Fruit fly (Drosophila melanogaster): ENCODE results near the gene Muc14A.

Gene Muc14A

dm6 chrX:16090179-16091144 lies 81.5 kb downstream of the Muc14A start:
- peak; percentile 97 for TF ChIP-seq Hr96 (GFP tag; optimal IDR thresholded peaks at IDR 0.05)
- peak; percentile 93 for TF ChIP-seq toe (GFP tag; optimal IDR thresholded peaks at IDR 0.05)
- TF ChIP-seq cic (GFP tag; optimal IDR thresholded peaks at IDR 0.05): no peak
- TF ChIP-seq Crg-1 (GFP tag; optimal IDR thresholded peaks at IDR 0.05): peak; percentile 89
- peak; percentile 98 for TF ChIP-seq CG7101 (tag; optimal IDR thresholded peaks at IDR 0.05)
- TF ChIP-seq Clk (GFP tag; optimal IDR thresholded peaks at IDR 0.05): peak; percentile 93
- peak; percentile 96 for TF ChIP-seq CG33017 (tag; optimal IDR thresholded peaks at IDR 0.05)
- TF ChIP-seq ovo (GFP tag; optimal IDR thresholded peaks at IDR 0.05): peak; percentile 19
- TF ChIP-seq cnc (optimal IDR thresholded peaks at IDR 0.05): no peak
- TF ChIP-seq CG7045 (GFP tag; optimal IDR thresholded peaks at IDR 0.05): peak; percentile 96
- peak; percentile 73 for TF ChIP-seq tj (GFP tag; optimal IDR thresholded peaks at IDR 0.05)
- peak; percentile 95 for TF ChIP-seq CG5204 (GFP tag; optimal IDR thresholded peaks at IDR 0.05)
- peak; percentile 84 for TF ChIP-seq CG11617 (GFP tag; optimal IDR thresholded peaks at IDR 0.05)
- peak; percentile 95 for TF ChIP-seq kay (GFP tag; ENCODE audit: borderline replicate concordance)
- peak; percentile 96 for TF ChIP-seq bab1 (GFP tag; optimal IDR thresholded peaks at IDR 0.05)
- TF ChIP-seq Mnt (GFP tag; optimal IDR thresholded peaks at IDR 0.05): peak; percentile 87
- TF ChIP-seq CG12768 (GFP tag; optimal IDR thresholded peaks at IDR 0.05): peak; percentile 94
- TF ChIP-seq CG14711 (tag; optimal IDR thresholded peaks at IDR 0.05): peak; percentile 94
- TF ChIP-seq pad (GFP tag; optimal IDR thresholded peaks at IDR 0.05): peak; percentile 86
- peak; percentile 95 for TF ChIP-seq CG1620 (GFP tag; optimal IDR thresholded peaks at IDR 0.05)

DNA sequence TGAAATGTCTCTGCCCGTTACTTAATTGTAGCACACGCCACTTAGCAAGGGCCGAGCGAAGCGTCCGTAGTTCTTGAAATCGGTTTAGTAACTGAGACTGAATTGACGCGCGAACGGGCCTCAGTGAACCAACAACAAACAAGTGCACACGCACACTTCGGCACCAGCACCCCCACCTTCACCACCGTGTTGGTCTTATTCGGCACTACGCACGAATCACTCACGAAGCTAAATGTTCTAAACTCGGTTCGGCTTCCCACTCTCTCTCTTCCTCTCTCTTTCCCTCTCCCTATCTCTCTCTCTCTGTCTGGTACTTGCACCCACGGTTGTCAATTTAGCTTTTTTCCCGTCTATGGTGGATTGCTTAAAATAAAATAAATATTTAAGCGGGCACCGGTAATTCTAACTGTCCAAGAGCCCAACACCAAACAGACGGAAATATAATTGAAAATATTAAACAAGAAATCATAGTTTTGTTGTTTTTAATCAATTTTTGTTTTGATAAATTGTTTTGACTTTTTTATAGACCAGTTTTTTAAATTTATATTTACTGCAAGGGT lies 82.6 kb downstream of the Muc14A start, which contains the start of gene Tob:
TSS of gene Tob (minus strand) at position 65 of the 560 bp plus-strand sequence.
- TF ChIP-seq toe (GFP tag; optimal IDR thresholded peaks at IDR 0.05) (peak; percentile 45), CG5204 (GFP tag; optimal IDR thresholded peaks at IDR 0.05) (peak; percentile 41), Hr96 (GFP tag; optimal IDR thresholded peaks at IDR 0.05) (no peak), CG14711 (tag; optimal IDR thresholded peaks at IDR 0.05) (no peak), Crg-1 (GFP tag; optimal IDR thresholded peaks at IDR 0.05) (peak; percentile 44), Clk (GFP tag; optimal IDR thresholded peaks at IDR 0.05) (no peak), CG1620 (GFP tag; optimal IDR thresholded peaks at IDR 0.05) (no peak), cic (GFP tag; optimal IDR thresholded peaks at IDR 0.05) (peak; percentile 82), CG33017 (tag; optimal IDR thresholded peaks at IDR 0.05) (no peak), CG11617 (GFP tag; optimal IDR thresholded peaks at IDR 0.05) (no peak), tj (GFP tag; optimal IDR thresholded peaks at IDR 0.05) (peak; percentile 48), ovo (GFP tag; optimal IDR thresholded peaks at IDR 0.05) (peak; percentile 72), kay (GFP tag; ENCODE audit: borderline replicate concordance) (peak; percentile 52), Mnt (GFP tag; optimal IDR thresholded peaks at IDR 0.05) (peak; percentile 78), CG12768 (GFP tag; optimal IDR thresholded peaks at IDR 0.05) (peak; percentile 28), cnc (optimal IDR thresholded peaks at IDR 0.05) (no peak), pad (GFP tag; optimal IDR thresholded peaks at IDR 0.05) (peak; percentile 83), CG7101 (tag; optimal IDR thresholded peaks at IDR 0.05) (peak; percentile 55), bab1 (GFP tag; optimal IDR thresholded peaks at IDR 0.05) (peak; percentile 12), CG7045 (GFP tag; optimal IDR thresholded peaks at IDR 0.05) (no peak)

DNA sequence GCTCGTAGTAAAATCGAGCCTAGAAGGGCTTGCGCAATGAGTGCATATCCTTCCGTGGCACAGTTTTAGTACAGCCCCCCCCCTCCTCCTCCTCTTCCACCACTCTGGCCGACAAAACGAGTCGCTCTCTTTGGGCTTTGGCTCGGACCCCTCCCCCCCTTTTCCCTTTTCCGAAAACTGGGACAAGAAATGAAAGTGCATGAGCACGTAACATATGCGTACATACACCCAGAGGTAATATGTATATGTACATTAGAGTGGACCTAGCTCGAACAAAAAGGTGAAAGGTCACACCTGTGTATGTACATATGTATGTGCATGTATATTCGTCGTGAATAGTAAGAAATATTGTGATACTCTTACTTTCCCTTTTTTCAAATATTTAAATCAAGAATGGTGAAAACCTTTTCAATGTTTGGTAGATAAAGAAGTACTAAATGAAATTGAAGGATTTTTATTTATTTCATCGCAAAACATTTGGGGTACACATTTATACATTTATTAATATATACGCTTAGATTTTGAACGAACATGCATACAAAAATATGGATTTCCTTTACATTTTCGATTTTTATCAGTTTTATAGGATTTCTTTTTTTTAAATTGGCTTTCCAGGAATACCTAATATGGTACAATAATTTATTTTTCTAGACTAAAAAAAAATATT lies 83.8 kb downstream of the Muc14A start:
- peak; percentile 21 for TF ChIP-seq Mnt (GFP tag; optimal IDR thresholded peaks at IDR 0.05)
- no peak for TF ChIP-seq Clk (GFP tag; optimal IDR thresholded peaks at IDR 0.05)
- no peak for TF ChIP-seq bab1 (GFP tag; optimal IDR thresholded peaks at IDR 0.05)
- TF ChIP-seq CG7045 (GFP tag; optimal IDR thresholded peaks at IDR 0.05): no peak
- no peak for TF ChIP-seq ovo (GFP tag; optimal IDR thresholded peaks at IDR 0.05)
- TF ChIP-seq cic (GFP tag; optimal IDR thresholded peaks at IDR 0.05): peak; percentile 53
- TF ChIP-seq CG11617 (GFP tag; optimal IDR thresholded peaks at IDR 0.05): peak; percentile 14
- TF ChIP-seq Hr96 (GFP tag; optimal IDR thresholded peaks at IDR 0.05): no peak
- peak; percentile 63 for TF ChIP-seq CG7101 (tag; optimal IDR thresholded peaks at IDR 0.05)
- TF ChIP-seq pad (GFP tag; optimal IDR thresholded peaks at IDR 0.05): peak; percentile 49
- peak; percentile 14 for TF ChIP-seq CG12768 (GFP tag; optimal IDR thresholded peaks at IDR 0.05)

dm6 chrX:16096488-16096887 lies 87.6 kb downstream of the Muc14A start:
- TF ChIP-seq CG7045 (GFP tag; optimal IDR thresholded peaks at IDR 0.05): no peak
- peak; percentile 3 for TF ChIP-seq bab1 (GFP tag; optimal IDR thresholded peaks at IDR 0.05)
- TF ChIP-seq Crg-1 (GFP tag; optimal IDR thresholded peaks at IDR 0.05): peak; percentile 15
- TF ChIP-seq CG12768 (GFP tag; optimal IDR thresholded peaks at IDR 0.05): no peak
- peak; percentile 45 for TF ChIP-seq CG1620 (GFP tag; optimal IDR thresholded peaks at IDR 0.05)
- TF ChIP-seq pad (GFP tag; optimal IDR thresholded peaks at IDR 0.05): peak; percentile 16
- peak; percentile 9 for TF ChIP-seq Mnt (GFP tag; optimal IDR thresholded peaks at IDR 0.05)
- no peak for TF ChIP-seq cic (GFP tag; optimal IDR thresholded peaks at IDR 0.05)
- TF ChIP-seq CG7101 (tag; optimal IDR thresholded peaks at IDR 0.05): peak; percentile 59

DNA sequence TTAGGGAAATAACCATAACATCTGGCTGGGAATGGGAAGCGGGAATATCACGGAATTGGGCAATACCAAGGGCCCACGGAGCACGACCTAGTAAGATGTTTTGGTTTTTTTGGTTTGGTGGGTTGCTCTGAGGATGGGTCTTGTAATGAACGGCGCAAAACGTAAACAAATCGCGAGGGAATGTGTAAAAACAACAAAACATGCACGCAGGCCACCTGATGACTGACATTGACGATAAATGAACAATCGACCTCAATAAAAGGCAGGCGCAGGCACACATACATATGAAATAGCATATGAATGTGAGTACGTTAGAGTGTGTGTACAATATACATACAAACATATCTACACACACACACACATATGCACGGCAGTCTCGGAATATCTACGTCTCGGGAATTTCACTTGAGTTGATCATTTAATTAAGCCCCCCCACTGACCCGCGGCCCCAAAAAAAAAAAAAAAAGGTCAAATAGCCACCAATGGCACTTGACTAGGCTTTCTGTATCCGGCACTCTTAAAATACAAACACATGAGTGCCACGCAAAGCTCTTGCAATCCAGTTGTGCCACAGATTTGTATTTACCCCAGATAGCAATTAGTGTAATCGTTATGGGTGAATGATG lies 91.9 kb downstream of the Muc14A start:
- no peak for TF ChIP-seq CG33017 (tag; optimal IDR thresholded peaks at IDR 0.05)

Data from whole organism, adult.